Worm (Caenorhabditis elegans): ENCODE measurements around the gene nsun-1.

Gene nsun-1

DNA sequence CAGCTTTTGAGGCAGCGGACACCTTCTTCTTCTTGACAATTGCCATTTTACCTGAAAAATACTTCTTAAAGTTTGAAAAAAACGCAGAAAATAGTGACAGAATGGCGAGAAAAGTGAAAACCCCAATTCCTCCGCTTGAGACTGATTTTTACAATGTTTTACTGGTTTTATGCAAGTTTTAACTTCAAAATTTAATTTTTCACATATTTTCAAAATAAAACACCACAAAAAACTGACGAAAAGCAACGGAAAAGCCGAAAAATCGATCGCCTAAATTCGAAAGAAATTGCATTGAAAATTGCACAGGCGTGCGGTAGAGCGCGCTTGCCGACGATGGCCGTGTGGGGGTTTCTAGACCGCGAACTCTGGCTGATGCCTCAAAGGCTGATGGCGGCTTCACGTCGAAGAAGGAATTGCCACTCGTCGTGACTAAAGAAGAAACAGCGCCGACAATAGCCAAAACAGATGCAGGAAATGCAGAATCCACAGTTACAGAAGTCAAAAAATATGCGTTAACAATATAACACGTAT lies at the start of gene nsun-1:
Gene nsun-1, minus strand, starts transcription at position 51 of the 531 bp plus-strand sequence.
- TF ChIP-seq klf-2 (GFP tag; conservative IDR thresholded peaks at IDR 0.05) = 0 out of 2 replicates have a peak, but pooled peaks have one; percentile 30
- TF ChIP-seq ztf-23 (GFP tag; IDR thresholded peaks at IDR 0.05) = peak; percentile 67; the same call in 1 of the 2 replicates
- no peak for TF ChIP-seq T22C8.4 (GFP tag; IDR thresholded peaks at IDR 0.05)
- TF ChIP-seq flt-1 (GFP tag; IDR thresholded peaks at IDR 0.05) = 0 out of 2 replicates have a peak, but pooled peaks have one; percentile 62

ce11 chrII:522302-522701 lies 46.6 kb upstream of the nsun-1 start, which contains the start of gene slc-36.2:
slc-36.2 (plus strand) TSS chrII:522602.
- TF ChIP-seq klf-2 (GFP tag; conservative IDR thresholded peaks at IDR 0.05) (no peak), ztf-23 (GFP tag; IDR thresholded peaks at IDR 0.05) (no peak), ref-1 (GFP tag; conservative IDR thresholded peaks at IDR 0.05) (no peak), med-1 (GFP tag; optimal IDR thresholded peaks at IDR 0.05; ENCODE audit: insufficient read depth) (no peak), T22C8.4 (GFP tag; IDR thresholded peaks at IDR 0.05) (no peak), flt-1 (GFP tag; IDR thresholded peaks at IDR 0.05) (no peak), tab-1 (GFP tag; IDR thresholded peaks at IDR 0.05) (no peak), ztf-29 (GFP tag; IDR thresholded peaks at IDR 0.05) (no peak), cog-1 (tag; optimal IDR thresholded peaks at IDR 0.05) (no peak)

ce11 chrII:521720-522119 lies 46.0 kb upstream of the nsun-1 start:
- no peak for TF ChIP-seq ref-1 (GFP tag; conservative IDR thresholded peaks at IDR 0.05)
- no peak for TF ChIP-seq med-1 (GFP tag; optimal IDR thresholded peaks at IDR 0.05; ENCODE audit: insufficient read depth)
- TF ChIP-seq ztf-23 (GFP tag; IDR thresholded peaks at IDR 0.05) = no peak
- no peak for TF ChIP-seq tab-1 (GFP tag; IDR thresholded peaks at IDR 0.05)
- no peak for TF ChIP-seq flt-1 (GFP tag; IDR thresholded peaks at IDR 0.05)
- no peak for TF ChIP-seq cog-1 (tag; optimal IDR thresholded peaks at IDR 0.05)
- TF ChIP-seq T22C8.4 (GFP tag; IDR thresholded peaks at IDR 0.05) = no peak
- TF ChIP-seq klf-2 (GFP tag; conservative IDR thresholded peaks at IDR 0.05) = no peak
- TF ChIP-seq ztf-29 (GFP tag; IDR thresholded peaks at IDR 0.05) = no peak

DNA sequence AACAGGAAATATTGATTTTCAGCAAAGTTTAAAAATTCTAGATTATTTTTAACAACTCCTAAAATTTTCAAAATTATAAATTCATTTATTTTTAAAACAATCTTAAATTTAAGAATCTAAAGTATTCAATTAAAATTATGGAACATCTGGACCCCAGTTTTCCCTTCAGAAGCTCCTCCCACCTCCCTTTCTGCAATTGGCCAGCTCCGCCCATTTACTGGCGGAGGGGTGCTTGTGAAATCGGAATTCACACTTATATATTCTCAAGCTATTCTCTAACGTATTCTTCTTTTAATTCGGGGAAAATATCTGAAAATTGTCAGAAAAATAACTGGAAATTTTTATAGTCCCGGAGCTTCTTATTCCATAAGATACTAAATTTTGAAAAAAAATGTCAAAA lies 40.0 kb upstream of the nsun-1 start, which contains the start of gene mab-9:
Gene mab-9, plus strand, starts transcription at position 260 of the 400 bp plus-strand sequence.
- TF ChIP-seq cog-1 (tag; optimal IDR thresholded peaks at IDR 0.05) (no peak), ztf-29 (GFP tag; IDR thresholded peaks at IDR 0.05) (no peak), ref-1 (GFP tag; conservative IDR thresholded peaks at IDR 0.05) (no peak), T22C8.4 (GFP tag; IDR thresholded peaks at IDR 0.05) (no peak), klf-2 (GFP tag; conservative IDR thresholded peaks at IDR 0.05) (no peak)

- TF ChIP-seq ztf-29 (GFP tag; IDR thresholded peaks at IDR 0.05) (no peak), med-1 (GFP tag; optimal IDR thresholded peaks at IDR 0.05; ENCODE audit: insufficient read depth) (no peak)
Observed at ce11 chrII:512630-513029, 36.9 kb upstream of the nsun-1 start.

ce11 chrII:511968-512367 lies 36.2 kb upstream of the nsun-1 start:
- TF ChIP-seq ref-1 (GFP tag; conservative IDR thresholded peaks at IDR 0.05) (no peak), med-1 (GFP tag; optimal IDR thresholded peaks at IDR 0.05; ENCODE audit: insufficient read depth) (no peak), cog-1 (tag; optimal IDR thresholded peaks at IDR 0.05) (no peak), T22C8.4 (GFP tag; IDR thresholded peaks at IDR 0.05) (no peak), klf-2 (GFP tag; conservative IDR thresholded peaks at IDR 0.05) (no peak), tab-1 (GFP tag; IDR thresholded peaks at IDR 0.05) (no peak), flt-1 (GFP tag; IDR thresholded peaks at IDR 0.05) (no peak), ztf-23 (GFP tag; IDR thresholded peaks at IDR 0.05) (no peak), ztf-29 (GFP tag; IDR thresholded peaks at IDR 0.05) (no peak)

ce11 chrII:509230-509629 lies 33.5 kb upstream of the nsun-1 start, which contains the start of gene srh-105:
srh-105 (minus strand) TSS chrII:509330.
- no peak for TF ChIP-seq klf-2 (GFP tag; conservative IDR thresholded peaks at IDR 0.05)
- TF ChIP-seq T22C8.4 (GFP tag; IDR thresholded peaks at IDR 0.05) = no peak
- TF ChIP-seq ref-1 (GFP tag; conservative IDR thresholded peaks at IDR 0.05) = no peak
- TF ChIP-seq flt-1 (GFP tag; IDR thresholded peaks at IDR 0.05) = no peak
- TF ChIP-seq tab-1 (GFP tag; IDR thresholded peaks at IDR 0.05) = no peak
- TF ChIP-seq med-1 (GFP tag; optimal IDR thresholded peaks at IDR 0.05; ENCODE audit: insufficient read depth) = no peak
- TF ChIP-seq cog-1 (tag; optimal IDR thresholded peaks at IDR 0.05) = no peak
- TF ChIP-seq ztf-23 (GFP tag; IDR thresholded peaks at IDR 0.05) = no peak
- no peak for TF ChIP-seq ztf-29 (GFP tag; IDR thresholded peaks at IDR 0.05)

DNA sequence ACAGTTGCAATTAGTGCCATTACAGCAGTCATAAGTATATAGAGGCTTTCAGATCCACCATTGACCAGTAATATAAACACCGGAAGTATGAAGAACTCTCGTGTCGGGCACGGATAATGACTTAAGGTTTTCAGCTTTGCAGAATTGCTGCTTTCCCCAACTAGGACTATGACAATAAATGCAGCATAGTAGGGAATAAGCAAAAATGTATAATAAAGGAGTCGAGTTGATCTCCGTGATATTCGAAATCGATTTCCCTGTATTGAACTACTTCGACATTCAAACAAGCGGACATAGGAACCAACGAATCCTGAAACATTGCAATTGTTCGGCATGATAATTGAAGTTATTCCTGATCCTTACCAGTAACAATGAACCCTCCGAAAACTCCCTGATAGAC lies 32.9 kb upstream of the nsun-1 start:
- TF ChIP-seq cog-1 (tag; optimal IDR thresholded peaks at IDR 0.05) = no peak
- TF ChIP-seq ref-1 (GFP tag; conservative IDR thresholded peaks at IDR 0.05) = no peak
- TF ChIP-seq ztf-29 (GFP tag; IDR thresholded peaks at IDR 0.05) = no peak
- TF ChIP-seq flt-1 (GFP tag; IDR thresholded peaks at IDR 0.05) = no peak
- TF ChIP-seq ztf-23 (GFP tag; IDR thresholded peaks at IDR 0.05) = no peak
- no peak for TF ChIP-seq klf-2 (GFP tag; conservative IDR thresholded peaks at IDR 0.05)
- TF ChIP-seq tab-1 (GFP tag; IDR thresholded peaks at IDR 0.05) = no peak

DNA sequence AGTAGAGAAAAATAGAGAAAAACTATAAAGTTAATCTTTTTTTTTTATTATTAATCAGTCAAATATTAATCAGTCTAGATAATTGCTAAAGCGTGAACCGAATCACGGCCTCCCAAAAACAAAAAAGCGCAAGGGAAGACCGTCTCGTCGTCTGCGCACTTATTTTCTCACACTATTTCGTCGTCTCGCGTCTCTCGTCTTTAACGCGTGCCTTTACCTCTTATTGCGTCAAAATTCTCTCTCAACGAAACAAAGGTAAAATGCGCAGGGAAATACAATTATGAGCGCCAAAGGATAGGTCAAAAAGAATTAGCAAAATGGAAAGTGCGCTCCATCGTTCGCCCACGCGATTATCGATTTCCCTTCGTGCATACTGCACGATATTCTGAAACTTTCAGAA lies 30.3 kb upstream of the nsun-1 start:
- TF ChIP-seq cog-1 (tag; optimal IDR thresholded peaks at IDR 0.05) = no peak
- TF ChIP-seq ref-1 (GFP tag; conservative IDR thresholded peaks at IDR 0.05) = no peak
- TF ChIP-seq T22C8.4 (GFP tag; IDR thresholded peaks at IDR 0.05) = no peak
- TF ChIP-seq med-1 (GFP tag; optimal IDR thresholded peaks at IDR 0.05; ENCODE audit: insufficient read depth) = no peak
- 0 out of 2 replicates have a peak, but pooled peaks have one; percentile 35 for TF ChIP-seq flt-1 (GFP tag; IDR thresholded peaks at IDR 0.05)
- TF ChIP-seq ztf-23 (GFP tag; IDR thresholded peaks at IDR 0.05) = no peak

ce11 chrII:502638-503037 lies 26.9 kb upstream of the nsun-1 start:
- TF ChIP-seq tab-1 (GFP tag; IDR thresholded peaks at IDR 0.05) (no peak), flt-1 (GFP tag; IDR thresholded peaks at IDR 0.05) (no peak), T22C8.4 (GFP tag; IDR thresholded peaks at IDR 0.05) (no peak), cog-1 (tag; optimal IDR thresholded peaks at IDR 0.05) (no peak), ref-1 (GFP tag; conservative IDR thresholded peaks at IDR 0.05) (no peak), ztf-23 (GFP tag; IDR thresholded peaks at IDR 0.05) (no peak), med-1 (GFP tag; optimal IDR thresholded peaks at IDR 0.05; ENCODE audit: insufficient read depth) (no peak), klf-2 (GFP tag; conservative IDR thresholded peaks at IDR 0.05) (no peak), ztf-29 (GFP tag; IDR thresholded peaks at IDR 0.05) (no peak)
